Worm (Caenorhabditis elegans) whole organism, mixed stage, embryonic: Measurements from ENCODE around the gene F09F9.2.

Experiments
- blmp-1 ChIP-seq: fragments of 150-350 bp; optimal IDR thresholded peaks from 2 replicates; lab custom pipeline; 2014; ENCODE audit warnings: missing biosample characterization, missing genetic modification characterization
- cnd-1 ChIP-seq: fragments of 200-800 bp; sonication (Bioruptor generic); optimal IDR thresholded peaks from 2 replicates; lab custom pipeline; 2018; ENCODE audit warnings: mild to moderate bottlenecking, missing genetic modification characterization, missing compliant biosample characterization
- ham-2 ChIP-seq: fragments of 200-800 bp; sonication (Bioruptor generic); optimal IDR thresholded peaks from 2 replicates; lab custom pipeline; 2018; ENCODE audit warnings: mild to moderate bottlenecking, missing genetic modification characterization, missing compliant biosample characterization
- lin-13 ChIP-seq: fragments of 150-350 bp; optimal IDR thresholded peaks from 2 replicates; lab custom pipeline; 2014; ENCODE audit warnings: missing biosample characterization, missing genetic modification characterization
- lin-32 ChIP-seq: fragments of 200-800 bp; sonication (Bioruptor generic); optimal IDR thresholded peaks from 2 replicates; lab custom pipeline; 2018; ENCODE audit warnings: mild to moderate bottlenecking, missing genetic modification characterization, missing compliant biosample characterization
- mab-5 ChIP-seq: fragments of 150-350 bp; optimal IDR thresholded peaks from 2 replicates; lab custom pipeline; 2014; ENCODE audit warnings: missing biosample characterization, missing genetic modification characterization
- mep-1 ChIP-seq: fragments of 150-350 bp; optimal IDR thresholded peaks from 2 replicates; lab custom pipeline; 2017; ENCODE audit warnings: missing biosample characterization, missing genetic modification reagents, missing genetic modification characterization, inconsistent platforms
- nhr-237 ChIP-seq: fragments of 150-350 bp; optimal IDR thresholded peaks from 2 replicates; lab custom pipeline; 2014; ENCODE audit warnings: missing biosample characterization, missing genetic modification characterization
- nhr-76 ChIP-seq: sonication (generic microtip); optimal IDR thresholded peaks from 2 replicates; lab custom pipeline; 2017; ENCODE audit warnings: missing biosample characterization, missing genetic modification characterization
- pha-4 ChIP-seq: fragments of 150-350 bp; optimal IDR thresholded peaks from 2 replicates; lab custom pipeline; 2018; ENCODE audit warnings: missing biosample characterization, missing genetic modification reagents, missing genetic modification characterization
- sptf-1 ChIP-seq: sonication (generic microtip); optimal IDR thresholded peaks from 2 replicates; lab custom pipeline; 2017; ENCODE audit warnings: mild to moderate bottlenecking, missing genetic modification characterization, moderate library complexity, missing compliant biosample characterization
- tbx-8 ChIP-seq: fragments of 200-800 bp; sonication (Bioruptor generic); optimal IDR thresholded peaks from 2 replicates; lab custom pipeline; 2018; ENCODE audit warnings: mild to moderate bottlenecking, missing genetic modification characterization, moderate library complexity, missing compliant biosample characterization
- unc-39 ChIP-seq: fragments of 150-350 bp; optimal IDR thresholded peaks from 2 replicates; lab custom pipeline; 2014; ENCODE audit warnings: missing biosample characterization, missing genetic modification characterization
- unc-62 ChIP-seq: fragments of 150-350 bp; optimal IDR thresholded peaks from 2 replicates; lab custom pipeline; 2014; ENCODE audit warnings: missing biosample characterization, missing genetic modification reagents, missing genetic modification characterization

DNA sequence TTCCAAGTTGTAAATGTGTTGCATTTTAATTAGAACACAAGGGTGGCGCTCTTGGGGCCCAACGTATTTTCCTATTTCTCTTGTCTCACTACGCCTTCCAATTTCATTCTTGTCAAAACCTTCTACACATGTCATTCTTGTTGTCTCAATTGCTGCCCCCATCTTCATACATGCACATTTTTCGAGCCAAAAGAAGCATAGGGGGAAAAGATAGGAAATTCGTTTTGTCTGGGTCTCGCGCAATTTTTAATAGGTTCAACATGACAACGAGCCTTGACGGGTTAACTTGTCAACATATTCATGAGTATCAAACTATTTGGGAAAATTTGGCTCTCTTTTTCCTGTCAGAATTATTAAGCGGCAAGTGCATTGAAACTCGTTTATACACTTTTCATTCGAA, 12.1 kb upstream of the F09F9.2 start:
- TF ChIP-seq nhr-237 (tag; lab: Kevin White, UChicago) (no peak), nhr-76 (tag; lab: Kevin White, UChicago) (no peak), unc-62 (GFP tag; lab: Kevin White, UChicago) (peak; percentile 26), mab-5 (tag; lab: Kevin White, UChicago) (no peak), pha-4 (tag; lab: Kevin White, UChicago) (no peak), unc-39 (tag; lab: Kevin White, UChicago) (no peak), mep-1 (tag; lab: Kevin White, UChicago) (no peak), sptf-1 (tag; lab: Kevin White, UChicago) (no peak), lin-32 (GFP tag; lab: Kevin White, UChicago) (no peak), lin-13 (tag; lab: Kevin White, UChicago) (no peak), tbx-8 (GFP tag; lab: Kevin White, UChicago) (no peak), ham-2 (GFP tag; lab: Kevin White, UChicago) (no peak), cnd-1 (tag; lab: Kevin White, UChicago) (no peak), blmp-1 (tag; lab: Kevin White, UChicago) (no peak)
